Comparison of ENCODE assay signal across 1 fruit fly cellular context in the genomic region with DNA sequence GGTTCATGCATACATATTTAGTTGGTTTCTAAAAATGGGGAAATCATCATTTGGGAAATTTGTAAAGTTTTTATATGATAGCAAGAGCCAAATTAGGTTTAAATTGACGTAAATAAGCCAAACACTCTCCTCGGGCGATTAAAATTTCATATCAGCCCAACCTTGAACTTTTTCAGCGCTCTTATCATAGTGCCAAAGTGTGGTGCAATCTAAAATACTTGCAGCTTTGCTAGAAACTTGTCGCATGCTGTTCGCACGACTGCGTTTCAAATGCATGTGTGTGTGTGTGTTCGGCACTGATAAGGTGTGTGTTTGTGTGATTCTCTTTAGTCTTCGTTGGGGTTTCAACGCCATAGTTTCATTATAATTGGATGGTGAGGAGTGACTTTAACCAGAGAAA.
A peak's percentile ranks its signal among the peaks of the same experiment; 100 is the strongest.
TF ChIP-seq lines count a peak whose summit lies in the region.

No protein-coding gene starts in this region.

TF ChIP-seq in whole organism, prepupa, 60 proteins besides CTCF, POLR2A, EP300 and RAD21 (continued from another document):
- TF ChIP-seq CG6808 (GFP tag; optimal IDR thresholded peaks at IDR 0.05; lab: Kevin White, UChicago), result no peak
- no peak for TF ChIP-seq ss (GFP tag; optimal IDR thresholded peaks at IDR 0.05; lab: Kevin White, UChicago)
- no peak for TF ChIP-seq CG11294 (GFP tag; IDR thresholded peaks at IDR 0.05; lab: Robert Waterston, UW)
- TF ChIP-seq Gug (GFP tag; IDR thresholded peaks at IDR 0.05; lab: Robert Waterston, UW), result 0 out of 2 replicates have a peak, but pooled peaks have one; percentile 15
- TF ChIP-seq Blimp-1 (GFP tag; optimal IDR thresholded peaks at IDR 0.05; lab: Kevin White, UChicago), result no peak
- TF ChIP-seq achi (GFP tag; optimal IDR thresholded peaks at IDR 0.05; lab: Kevin White, UChicago), result no peak
- peak; percentile 4 for TF ChIP-seq topi (GFP tag; optimal IDR thresholded peaks at IDR 0.05; lab: Kevin White, UChicago)
- no peak for TF ChIP-seq Eip75B (GFP tag; optimal IDR thresholded peaks at IDR 0.05; lab: Kevin White, UChicago)
- TF ChIP-seq CG15336 (GFP tag; IDR thresholded peaks at IDR 0.05; lab: Robert Waterston, UW), result no peak
- TF ChIP-seq CG31627 (GFP tag; optimal IDR thresholded peaks at IDR 0.05; lab: Kevin White, UChicago), result peak; percentile 11
- peak; percentile 3 for TF ChIP-seq acj6 (GFP tag; optimal IDR thresholded peaks at IDR 0.05; lab: Kevin White, UChicago)
- no peak for TF ChIP-seq spab (GFP tag; optimal IDR thresholded peaks at IDR 0.05; lab: Kevin White, UChicago)
- no peak for TF ChIP-seq CG34406 (GFP tag; optimal IDR thresholded peaks at IDR 0.05; lab: Kevin White, UChicago)
- no peak for TF ChIP-seq CG9139 (GFP tag; optimal IDR thresholded peaks at IDR 0.05; lab: Kevin White, UChicago)
- no peak for TF ChIP-seq CG11902 (GFP tag; optimal IDR thresholded peaks at IDR 0.05; lab: Kevin White, UChicago)
- no peak for TF ChIP-seq esn (GFP tag; optimal IDR thresholded peaks at IDR 0.05; lab: Kevin White, UChicago)
- TF ChIP-seq net (GFP tag; optimal IDR thresholded peaks at IDR 0.05; lab: Kevin White, UChicago), result no peak
- peak; percentile 58 for TF ChIP-seq CG32006 (GFP tag; optimal IDR thresholded peaks at IDR 0.05; lab: Kevin White, UChicago)
- TF ChIP-seq OdsH (GFP tag; optimal IDR thresholded peaks at IDR 0.05; lab: Kevin White, UChicago), result no peak
- TF ChIP-seq CG6854 (GFP tag; optimal IDR thresholded peaks at IDR 0.05; lab: Kevin White, UChicago), result no peak
- no peak for TF ChIP-seq Met (GFP tag; optimal IDR thresholded peaks at IDR 0.05; lab: Kevin White, UChicago)
- TF ChIP-seq CG11762 (GFP tag; optimal IDR thresholded peaks at IDR 0.05; lab: Kevin White, UChicago; ENCODE audit: insufficient read depth), result peak; percentile 3
- peak; percentile 13 for TF ChIP-seq pdm3 (GFP tag; optimal IDR thresholded peaks at IDR 0.05; lab: Kevin White, UChicago)
- 0 out of 3 replicates have a peak, but pooled peaks have one; percentile 23 for TF ChIP-seq CG8119 (GFP tag; IDR thresholded peaks at IDR 0.05; lab: Robert Waterston, UW)
- no peak for TF ChIP-seq Hr38 (GFP tag; optimal IDR thresholded peaks at IDR 0.05; lab: Kevin White, UChicago)
- no peak for TF ChIP-seq fd85E (GFP tag; optimal IDR thresholded peaks at IDR 0.05; lab: Kevin White, UChicago)
- TF ChIP-seq CG6276 (GFP tag; optimal IDR thresholded peaks at IDR 0.05; lab: Kevin White, UChicago), result no peak
- TF ChIP-seq CG8319 (GFP tag; optimal IDR thresholded peaks at IDR 0.05; lab: Kevin White, UChicago), result no peak
- no peak for TF ChIP-seq CG1621 (tag; optimal IDR thresholded peaks at IDR 0.05; lab: Kevin White, UChicago)
- no peak for TF ChIP-seq CG10631 (GFP tag; optimal IDR thresholded peaks at IDR 0.05; lab: Kevin White, UChicago)
- peak; percentile 27 for TF ChIP-seq Hr4 (GFP tag; optimal IDR thresholded peaks at IDR 0.05; lab: Kevin White, UChicago)
